Fruit fly (Drosophila melanogaster) whole organism, embryonic: ENCODE results near the gene Ptp4E.

Source experiments
- Asciz ChIP-seq: fragments of 200-800 bp; sonication (Bioruptor generic); optimal IDR thresholded peaks from 2 replicates; lab custom pipeline; 2017; ENCODE audit warnings: missing biosample characterization, mild to moderate bottlenecking, missing genetic modification characterization, missing genetic modification reagents
- CG10267 ChIP-seq: fragments of 200-800 bp; sonication (Bioruptor generic); optimal IDR thresholded peaks from 2 replicates; lab custom pipeline; 2018; ENCODE audit warnings: missing biosample characterization, mild to moderate bottlenecking, missing genetic modification characterization, moderate library complexity
- CG11093 ChIP-seq: fragments of 200-800 bp; sonication (Bioruptor generic); IDR thresholded peaks from 3 replicates; pipeline ENCODE4 v1.3.6; 2022; ENCODE audit warnings: missing biosample characterization, missing genetic modification characterization
- CG11696 ChIP-seq: fragments of 200-800 bp; sonication (Bioruptor generic); IDR thresholded peaks from 2 replicates; pipeline ENCODE4 v1.3.6; 2022; ENCODE audit warnings: missing biosample characterization, missing genetic modification characterization
- CG12391 ChIP-seq: fragments of 200-800 bp; sonication (Bioruptor generic); optimal IDR thresholded peaks from 3 replicates; lab custom pipeline; 2018; ENCODE audit warnings: missing biosample characterization, mild to moderate bottlenecking, missing genetic modification characterization, moderate library complexity
- CG14050 ChIP-seq: fragments of 200-800 bp; sonication (Bioruptor generic); IDR thresholded peaks from 3 replicates; pipeline ENCODE4 v1.3.6; 2022; ENCODE audit warnings: missing biosample characterization, missing genetic modification characterization
- CG2678 ChIP-seq: fragments of 200-800 bp; sonication (Bioruptor generic); optimal IDR thresholded peaks from 3 replicates; lab custom pipeline; 2019; ENCODE audit warnings: missing biosample characterization, mild to moderate bottlenecking, missing genetic modification characterization, moderate library complexity
- CG34422 ChIP-seq: fragments of 200-800 bp; sonication (Bioruptor generic); IDR thresholded peaks from 3 replicates; pipeline ENCODE4 v1.3.6; 2022; ENCODE audit warnings: missing biosample characterization, missing genetic modification characterization
- CG3838 ChIP-seq: fragments of 200-800 bp; sonication (Bioruptor generic); optimal IDR thresholded peaks from 3 replicates; lab custom pipeline; 2016; ENCODE audit warnings: missing biosample characterization, missing genetic modification characterization
- CG4617 ChIP-seq: fragments of 200-800 bp; sonication (Bioruptor generic); optimal IDR thresholded peaks from 3 replicates; lab custom pipeline; 2016; ENCODE audit warnings: missing biosample characterization, missing genetic modification characterization, borderline replicate concordance
- CG6791 ChIP-seq: fragments of 200-800 bp; sonication (Bioruptor generic); IDR thresholded peaks from 3 replicates; pipeline ENCODE4 v1.3.6; 2022; ENCODE audit warnings: missing biosample characterization, missing genetic modification characterization; ENCODE audit not compliant: partially characterized antibody
- CG7963 ChIP-seq: fragments of 200-800 bp; sonication (Bioruptor generic); IDR thresholded peaks from 3 replicates; pipeline ENCODE4 v1.3.6; 2022; ENCODE audit warnings: missing biosample characterization, missing genetic modification characterization; ENCODE audit not compliant: partially characterized antibody
- CG8359 ChIP-seq: fragments of 200-800 bp; sonication (Bioruptor generic); optimal IDR thresholded peaks from 2 replicates; lab custom pipeline; 2017; ENCODE audit warnings: missing biosample characterization, mild to moderate bottlenecking, missing genetic modification characterization, borderline replicate concordance
- CoRest ChIP-seq: fragments of 200-800 bp; sonication (Bioruptor generic); optimal IDR thresholded peaks from 3 replicates; lab custom pipeline; 2018; ENCODE audit warnings: missing biosample characterization, mild to moderate bottlenecking, missing genetic modification characterization, moderate library complexity
- Dad ChIP-seq: fragments of 200-800 bp; sonication (Bioruptor generic); optimal IDR thresholded peaks from 3 replicates; lab custom pipeline; 2016; ENCODE audit warnings: missing biosample characterization, missing genetic modification characterization
- Drgx ChIP-seq: fragments of 200-800 bp; sonication (Bioruptor generic); IDR thresholded peaks from 2 replicates; pipeline ENCODE4 v1.3.6; 2022; ENCODE audit warnings: missing biosample characterization, missing genetic modification characterization
- E2f2 ChIP-seq: fragments of 200-800 bp; sonication (Bioruptor generic); IDR thresholded peaks from 2 replicates; pipeline ENCODE4 v1.3.6; 2022; ENCODE audit warnings: missing biosample characterization, missing genetic modification characterization
- Hey ChIP-seq: fragments of 200-800 bp; sonication (Bioruptor generic); optimal IDR thresholded peaks from 3 replicates; lab custom pipeline; 2018; ENCODE audit warnings: missing biosample characterization, mild to moderate bottlenecking, missing genetic modification characterization
- Hmr ChIP-seq: fragments of 200-800 bp; sonication (Bioruptor generic); optimal IDR thresholded peaks from 3 replicates; lab custom pipeline; 2017; ENCODE audit warnings: mild to moderate bottlenecking, missing biosample characterization, missing genetic modification reagents, missing genetic modification characterization
- Hmx ChIP-seq: fragments of 200-800 bp; sonication (Bioruptor generic); optimal IDR thresholded peaks from 2 replicates; lab custom pipeline; 2016; ENCODE audit warnings: missing biosample characterization, missing genetic modification characterization
- Lhr ChIP-seq: fragments of 200-800 bp; sonication (Bioruptor generic); optimal IDR thresholded peaks from 3 replicates; lab custom pipeline; 2017; ENCODE audit warnings: mild to moderate bottlenecking, missing biosample characterization, missing genetic modification reagents, missing genetic modification characterization
- Stat92E ChIP-seq, 3 experiments: fragments of >200 bp in 2 of 3; fragments of 200-800 bp in 1 of 3; sonication (Bioruptor generic) in 1 of 3; optimal IDR thresholded peaks; 2 replicates each; lab custom pipeline; 2017 to 2019; ENCODE audit warnings: missing biosample characterization in 3 of 3, missing genetic modification characterization in 3 of 3, mild to moderate bottlenecking in 1 of 3, moderate library complexity in 1 of 3
- ap ChIP-seq: fragments of 200-800 bp; sonication (Bioruptor generic); IDR thresholded peaks from 2 replicates; pipeline ENCODE4 v1.3.6; 2022; ENCODE audit warnings: missing biosample characterization, missing genetic modification characterization
- ato ChIP-seq: fragments of 200-800 bp; sonication (Bioruptor generic); IDR thresholded peaks from 2 replicates; pipeline ENCODE4 v1.3.6; 2022; ENCODE audit warnings: missing biosample characterization, missing genetic modification characterization; ENCODE audit not compliant: partially characterized antibody
- bbx ChIP-seq: fragments of 200-800 bp; sonication (Bioruptor generic); IDR thresholded peaks from 2 replicates; pipeline ENCODE4 v1.3.6; 2022; ENCODE audit warnings: missing biosample characterization, missing genetic modification characterization; ENCODE audit not compliant: partially characterized antibody
- bsh ChIP-seq, 2 experiments: fragments of 200-800 bp; sonication (Bioruptor generic); optimal IDR thresholded peaks; 2 replicates each; lab custom pipeline; 2017 to 2018; ENCODE audit warnings: mild to moderate bottlenecking in 2 of 2, missing biosample characterization in 2 of 2, missing genetic modification characterization in 2 of 2, moderate library complexity in 1 of 2
- chinmo ChIP-seq: fragments of 200-800 bp; sonication (Bioruptor generic); IDR thresholded peaks from 4 replicates; pipeline ENCODE4 v1.3.6; 2022; ENCODE audit warnings: missing biosample characterization, missing genetic modification characterization; ENCODE audit not compliant: partially characterized antibody
- danr ChIP-seq: fragments of 200-800 bp; sonication (Bioruptor generic); IDR thresholded peaks from 2 replicates; pipeline ENCODE4 v1.3.6; 2022; ENCODE audit warnings: missing biosample characterization, missing genetic modification characterization
- gro ChIP-seq: fragments of 200-800 bp; sonication (Bioruptor generic); optimal IDR thresholded peaks from 2 replicates; lab custom pipeline; 2016; ENCODE audit warnings: missing biosample characterization, missing genetic modification characterization
- kni ChIP-seq: fragments of 200-800 bp; sonication (Bioruptor generic); optimal IDR thresholded peaks from 3 replicates; lab custom pipeline; 2017; ENCODE audit warnings: mild to moderate bottlenecking, missing biosample characterization, missing genetic modification reagents, missing genetic modification characterization
- lmd ChIP-seq: fragments of 200-800 bp; sonication (Bioruptor generic); IDR thresholded peaks from 2 replicates; pipeline ENCODE4 v1.3.6; 2022; ENCODE audit warnings: missing biosample characterization, missing genetic modification characterization
- onecut ChIP-seq: fragments of 200-800 bp; sonication (Bioruptor generic); IDR thresholded peaks from 2 replicates; pipeline ENCODE4 v1.3.6; 2022; ENCODE audit warnings: missing biosample characterization, missing genetic modification characterization
- org-1 ChIP-seq: fragments of 200-800 bp; sonication (Bioruptor generic); optimal IDR thresholded peaks from 2 replicates; lab custom pipeline; 2017; ENCODE audit warnings: missing biosample characterization, missing genetic modification characterization
- pros ChIP-seq: fragments of 200-800 bp; sonication (Bioruptor generic); optimal IDR thresholded peaks from 3 replicates; lab custom pipeline; 2019; ENCODE audit warnings: missing biosample characterization, mild to moderate bottlenecking, missing genetic modification characterization, moderate library complexity
- ro ChIP-seq: fragments of 200-800 bp; sonication (Bioruptor generic); IDR thresholded peaks from 2 replicates; pipeline ENCODE4 v1.3.6; 2022; ENCODE audit warnings: missing biosample characterization, missing genetic modification characterization
- row ChIP-seq: fragments of 200-800 bp; sonication (Bioruptor generic); IDR thresholded peaks from 3 replicates; pipeline ENCODE4 v1.3.6; 2022; ENCODE audit warnings: missing biosample characterization, missing genetic modification characterization
- sc ChIP-seq, 3 experiments: fragments of >200 bp in 2 of 3; fragments of 200-800 bp in 1 of 3; sonication (Bioruptor generic) in 1 of 3; optimal IDR thresholded peaks; 2 replicates in 2 of 3; 3 replicates in 1 of 3; lab custom pipeline; 2017; ENCODE audit warnings: mild to moderate bottlenecking in 1 of 3, missing biosample characterization in 1 of 3, missing genetic modification characterization in 1 of 3, missing genetic modification reagents in 1 of 3
- sens ChIP-seq: fragments of 200-800 bp; sonication (Bioruptor generic); peaks from one replicate; lab custom pipeline; 2016; ENCODE audit warnings: missing biosample characterization, missing genetic modification characterization
- slbo ChIP-seq: fragments of 200-800 bp; sonication (Bioruptor generic); IDR thresholded peaks from 2 replicates; pipeline ENCODE4 v1.3.6; 2022; ENCODE audit warnings: missing biosample characterization, missing genetic modification characterization
- slou ChIP-seq: fragments of 200-800 bp; sonication (Bioruptor generic); optimal IDR thresholded peaks from 3 replicates; lab custom pipeline; 2016; ENCODE audit warnings: missing biosample characterization, missing genetic modification characterization
- sob ChIP-seq: fragments of 200-800 bp; sonication (Bioruptor generic); IDR thresholded peaks from 2 replicates; pipeline ENCODE4 v1.3.6; 2022; ENCODE audit warnings: missing biosample characterization, missing genetic modification characterization
- sqz ChIP-seq: fragments of 200-800 bp; sonication (Bioruptor generic); optimal IDR thresholded peaks from 3 replicates; lab custom pipeline; 2018; ENCODE audit warnings: missing biosample characterization, mild to moderate bottlenecking, missing genetic modification characterization
- stwl ChIP-seq: fragments of 200-800 bp; sonication (Bioruptor generic); optimal IDR thresholded peaks from 3 replicates; lab custom pipeline; 2018; ENCODE audit warnings: missing biosample characterization, mild to moderate bottlenecking, missing genetic modification characterization, moderate library complexity
- tin ChIP-seq: fragments of 200-800 bp; sonication (Bioruptor generic); optimal IDR thresholded peaks from 3 replicates; lab custom pipeline; 2016; ENCODE audit warnings: missing biosample characterization, missing genetic modification characterization
- tup ChIP-seq: fragments of 200-800 bp; sonication (Bioruptor generic); optimal IDR thresholded peaks from 2 replicates; lab custom pipeline; 2016; ENCODE audit warnings: missing biosample characterization, mild to moderate bottlenecking, missing genetic modification characterization, moderate library complexity
- vnd ChIP-seq: fragments of 200-800 bp; sonication (Bioruptor generic); IDR thresholded peaks from 3 replicates; pipeline ENCODE4 v1.3.6; 2022; ENCODE audit warnings: missing biosample characterization, missing genetic modification characterization; ENCODE audit not compliant: partially characterized antibody
- vvl ChIP-seq: fragments of 200-800 bp; sonication (Bioruptor generic); IDR thresholded peaks from 2 replicates; pipeline ENCODE4 v1.3.6; 2022; ENCODE audit warnings: missing biosample characterization, missing genetic modification characterization

Ptp4E gene

DNA sequence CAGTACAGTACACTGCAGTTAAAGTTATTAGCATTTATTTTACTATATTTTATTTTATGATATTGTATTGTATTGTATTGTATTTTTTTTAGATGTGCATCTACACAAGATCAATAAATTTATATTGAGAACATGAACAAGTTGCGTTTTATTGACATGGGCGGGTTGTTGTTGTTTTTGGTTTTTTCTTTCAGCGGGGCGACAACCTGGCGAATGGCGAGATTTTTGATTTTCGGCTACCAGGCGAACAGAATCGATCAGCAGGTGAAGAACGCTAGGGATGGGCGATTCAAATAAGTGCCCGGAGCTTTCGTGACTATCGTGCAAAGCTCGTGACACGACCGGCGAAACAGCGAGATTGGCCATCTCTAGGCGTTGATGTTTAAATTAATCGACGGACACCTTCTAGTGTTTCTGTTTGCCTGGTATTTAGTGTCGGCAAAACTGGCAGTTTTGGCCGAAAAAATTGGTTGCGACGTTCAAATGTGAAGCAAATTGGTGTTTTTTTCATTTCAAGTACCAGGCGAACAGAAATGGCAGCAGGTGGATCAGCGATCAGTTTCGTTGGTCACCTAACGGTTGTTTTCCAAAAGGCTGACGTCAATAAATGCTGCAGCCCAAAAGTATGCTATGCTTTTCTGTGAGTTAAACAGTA lies 17.0 kb downstream of the Ptp4E start (continued):
- TF ChIP-seq vnd (peak; percentile 91), ap (GFP tag; lab: Robert Waterston, UW) (no peak), Dad (no peak), ato (peak; percentile 96), Stat92E (GFP tag; optimal IDR thresholded peaks at IDR 0.05; lab: Kevin White, UChicago) (peak in 1 of 3 experiments; percentile 84), CG3838 (no peak), kni (GFP tag; lab: Kevin White, UChicago) (peak; percentile 90), onecut (GFP tag; lab: Robert Waterston, UW) (0 out of 2 replicates have a peak, but pooled peaks have one; percentile 23), stwl (tag; lab: Kevin White, UChicago) (peak; percentile 6), CG11696 (GFP tag; lab: Robert Waterston, UW) (peak; percentile 46; the same call in 1 of the 2 replicates), CG10267 (tag; lab: Kevin White, UChicago) (peak; percentile 16), org-1 (peak; percentile 4), CG7963 (GFP tag; lab: Robert Waterston, UW) (peak; percentile 93), sc (optimal IDR thresholded peaks at IDR 0.05; lab: Kevin White, UChicago) (no peak), sc (GFP tag; optimal IDR thresholded peaks at IDR 0.05; lab: Kevin White, UChicago) (no peak), CG4617 (no peak), lmd (peak; percentile 23; the same call in 1 of the 2 replicates), CG11093 (GFP tag; lab: Robert Waterston, UW) (no peak), row (GFP tag; lab: Robert Waterston, UW) (peak; percentile 67), bbx (GFP tag; lab: Robert Waterston, UW) (peak; percentile 98), Hmx (no peak), CG12391 (peak; percentile 12), E2f2 (GFP tag; lab: Robert Waterston, UW) (peak; percentile 77), CG2678 (tag; lab: Kevin White, UChicago) (no peak), gro (peak; percentile 18), chinmo (GFP tag; lab: Robert Waterston, UW) (peak; percentile 94; the same call in 3 of the 4 replicates), CG6791 (GFP tag; lab: Robert Waterston, UW) (peak; percentile 96), sqz (peak; percentile 46), Hmr (GFP tag; lab: Kevin White, UChicago) (peak; percentile 85), pros (GFP tag; lab: Kevin White, UChicago) (peak; percentile 38)

DNA sequence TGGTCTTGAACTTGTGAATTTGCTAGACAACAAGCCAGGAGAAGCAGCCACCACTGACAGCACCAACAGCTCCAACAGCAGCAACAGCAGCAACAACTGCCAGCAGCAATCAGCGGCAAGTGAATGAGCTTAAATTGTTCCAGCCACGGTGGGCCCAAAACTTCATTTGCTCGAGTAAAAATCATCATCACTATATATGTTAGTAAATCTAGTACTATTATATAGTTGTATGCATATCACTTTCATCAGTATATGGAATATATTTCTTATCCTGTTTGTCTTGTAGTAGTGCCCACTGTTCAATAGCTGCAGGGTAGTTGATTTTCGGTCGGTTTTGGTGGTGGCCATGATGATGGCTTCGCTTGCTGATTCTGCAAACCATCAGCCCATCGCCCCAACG lies 19.9 kb downstream of the Ptp4E start:
- TF ChIP-seq CoRest (tag; lab: Kevin White, UChicago) (no peak), tup (GFP tag; lab: Kevin White, UChicago) (no peak), sob (GFP tag; lab: Robert Waterston, UW) (no peak), CG34422 (no peak), CG8359 (GFP tag; lab: Kevin White, UChicago) (no peak), bsh (GFP tag; optimal IDR thresholded peaks at IDR 0.05; lab: Kevin White, UChicago) (peak in 1 of 2 experiments; percentile 28), vvl (GFP tag; lab: Robert Waterston, UW) (no peak), pros (GFP tag; lab: Kevin White, UChicago) (no peak), stwl (tag; lab: Kevin White, UChicago) (no peak), ro (GFP tag; lab: Robert Waterston, UW) (no peak), sens (GFP tag; lab: Kevin White, UChicago) (peak; percentile 54), Lhr (GFP tag; lab: Kevin White, UChicago) (no peak), row (GFP tag; lab: Robert Waterston, UW) (0 out of 3 replicates have a peak, but pooled peaks have one; percentile 11), Drgx (GFP tag; lab: Robert Waterston, UW) (peak; percentile 48; the same call in 1 of the 2 replicates), Asciz (GFP tag; lab: Kevin White, UChicago) (no peak), tin (GFP tag; lab: Kevin White, UChicago) (no peak), slou (GFP tag; lab: Kevin White, UChicago) (no peak), CG14050 (no peak), gro (no peak), danr (no peak), slbo (no peak), Hey (tag; lab: Kevin White, UChicago) (no peak)
